Worm (Caenorhabditis elegans) whole organism, young adult: Measurements from ENCODE around the gene ttr-42.

Experiments
- B0035.1 ChIP-seq: sonication (generic microtip); optimal IDR thresholded peaks from 2 replicates; lab custom pipeline; 2016; ENCODE audit warnings: missing genetic modification characterization, mild to moderate bottlenecking, missing compliant biosample characterization, missing genotype, missing genetic modification reagents
- F49E8.2 ChIP-seq: sonication (generic microtip); optimal IDR thresholded peaks from 3 replicates; lab custom pipeline; 2017; ENCODE audit warnings: missing genetic modification characterization, mild to moderate bottlenecking, missing compliant biosample characterization, antibody characterized with exemption, moderate library complexity; ENCODE audit not compliant: insufficient read depth
- ama-1 ChIP-seq, 3 experiments: fragments of 150-350 bp in 1 of 3; sonication (generic microtip) in 2 of 3; optimal IDR thresholded peaks; 2 replicates each; lab custom pipeline; 2014 to 2018; ENCODE audit warnings: missing biosample characterization in 2 of 3, missing genetic modification characterization in 2 of 3, missing genetic modification reagents in 2 of 3
- cebp-2 ChIP-seq: fragments of 200-800 bp; sonication (Bioruptor generic); IDR thresholded peaks from 2 replicates; pipeline ENCODE4 v1.3.6; 2022; ENCODE audit warnings: missing genetic modification characterization, missing compliant biosample characterization
- die-1 ChIP-seq: sonication (generic microtip); optimal IDR thresholded peaks from 2 replicates; lab custom pipeline; 2016; ENCODE audit warnings: missing genotype, mild to moderate bottlenecking, missing genetic modification characterization, missing compliant biosample characterization
- egl-18 ChIP-seq: fragments of 200-800 bp; sonication (Bioruptor generic); IDR thresholded peaks from 2 replicates; pipeline ENCODE4 v1.3.6; 2022; ENCODE audit warnings: missing genetic modification reagents, missing genetic modification characterization, missing compliant biosample characterization
- hmg-1.2 ChIP-seq: fragments of 200-800 bp; sonication (Bioruptor generic); IDR thresholded peaks from 2 replicates; pipeline ENCODE4 v1.3.6; 2022; ENCODE audit warnings: missing genetic modification reagents, missing genetic modification characterization, missing compliant biosample characterization
- let-526 ChIP-seq: fragments of 200-800 bp; sonication (Bioruptor generic); IDR thresholded peaks from 2 replicates; pipeline ENCODE4 v1.3.6; 2022; ENCODE audit warnings: missing genetic modification reagents, missing genetic modification characterization, missing compliant biosample characterization
- madf-6 ChIP-seq: fragments of 200-800 bp; sonication (Bioruptor generic); IDR thresholded peaks from 2 replicates; pipeline ENCODE4 v1.3.6; 2022; ENCODE audit warnings: missing genetic modification reagents, missing genetic modification characterization, missing compliant biosample characterization
- nfya-1 ChIP-seq: sonication (generic microtip); optimal IDR thresholded peaks from 2 replicates; lab custom pipeline; 2017; ENCODE audit warnings: antibody characterized with exemption, missing compliant biosample characterization, missing genetic modification characterization, borderline replicate concordance; ENCODE audit not compliant: insufficient read depth
- snpc-4 ChIP-seq, 5 experiments: fragments of 150-350 bp in 1 of 5; sonication (generic microtip) in 4 of 5; optimal IDR thresholded peaks; 2 replicates each; lab custom pipeline; 2014 to 2018; ENCODE audit warnings: missing genetic modification characterization in 5 of 5, missing biosample characterization in 3 of 5, antibody characterized with exemption in 2 of 5, mild to moderate bottlenecking in 2 of 5, missing compliant biosample characterization in 2 of 5, missing genotype in 2 of 5, moderate library complexity in 2 of 5, missing genetic modification reagents in 1 of 5
- tbp1 ChIP-seq: fragments of 200-800 bp; sonication (Bioruptor generic); optimal IDR thresholded peaks from 2 replicates; lab custom pipeline; 2018; ENCODE audit warnings: mild to moderate bottlenecking, missing genetic modification characterization, missing compliant biosample characterization

- TF ChIP-seq nfya-1 (no peak), madf-6 (no peak), tbp1 (GFP tag; lab: Kevin White, UChicago) (no peak), let-526 (GFP tag; lab: Robert Waterston, UW) (no peak), egl-18 (GFP tag; lab: Robert Waterston, UW) (no peak), F49E8.2 (tag; lab: Kevin White, UChicago) (no peak), die-1 (tag; lab: Kevin White, UChicago) (no peak), cebp-2 (GFP tag; lab: Robert Waterston, UW) (no peak), B0035.1 (no peak), hmg-1.2 (GFP tag; lab: Robert Waterston, UW) (no peak), ama-1 (optimal IDR thresholded peaks at IDR 0.05; lab: Kevin White, UChicago) (no peak), ama-1 (GFP tag; optimal IDR thresholded peaks at IDR 0.05; lab: Kevin White, UChicago) (no peak), snpc-4 (GFP tag; optimal IDR thresholded peaks at IDR 0.05; lab: Kevin White, UChicago) (no peak), snpc-4 (tag; optimal IDR thresholded peaks at IDR 0.05; lab: Kevin White, UChicago) (no peak)
Observed at ce11 chrX:2567761-2568160, 9.8 kb upstream of the ttr-42 start.
